Worm (Caenorhabditis elegans) whole organism, young adult: ENCODE data around the gene F20D12.7.
A peak's percentile ranks its signal among the peaks of the same experiment; 100 is the strongest.

Experiments used
- B0336.3 ChIP-seq: fragments of 200-800 bp; sonication (Bioruptor generic); IDR thresholded peaks from 2 replicates; pipeline ENCODE4 v1.3.6; 2022; ENCODE audit warnings: missing genetic modification characterization, missing compliant biosample characterization
- C06A6.2 ChIP-seq: fragments of 200-800 bp; sonication (Bioruptor generic); conservative IDR thresholded peaks from 2 replicates; pipeline ENCODE4 v1.3.6; 2022; ENCODE audit warnings: missing genetic modification characterization, missing compliant biosample characterization
- C17E4.6 ChIP-seq: fragments of 200-800 bp; sonication (Bioruptor generic); IDR thresholded peaks from 2 replicates; pipeline ENCODE4 v1.3.6; 2022; ENCODE audit warnings: missing genetic modification reagents, missing genetic modification characterization, missing compliant biosample characterization
- F10E7.11 ChIP-seq: sonication (generic microtip); optimal IDR thresholded peaks from 2 replicates; lab custom pipeline; 2017; ENCODE audit warnings: mild to moderate bottlenecking, missing genetic modification characterization, moderate library complexity, missing compliant biosample characterization
- F33H1.4 ChIP-seq: fragments of 200-800 bp; sonication (Bioruptor generic); IDR thresholded peaks from 2 replicates; pipeline ENCODE4 v1.3.6; 2022; ENCODE audit warnings: missing genetic modification reagents, missing genetic modification characterization, missing compliant biosample characterization
- F39B2.1 ChIP-seq: fragments of 200-800 bp; sonication (Bioruptor generic); IDR thresholded peaks from 2 replicates; pipeline ENCODE4 v1.3.6; 2022; ENCODE audit warnings: missing genetic modification reagents, missing genetic modification characterization, missing compliant biosample characterization
- T07F8.4 ChIP-seq: sonication (generic microtip); optimal IDR thresholded peaks from 2 replicates; lab custom pipeline; 2016; ENCODE audit warnings: mild to moderate bottlenecking, missing genetic modification characterization, moderate library complexity, missing compliant biosample characterization
- akir-1 ChIP-seq: fragments of 200-800 bp; sonication (Bioruptor generic); optimal IDR thresholded peaks from 2 replicates; lab custom pipeline; 2018; ENCODE audit warnings: mild to moderate bottlenecking, missing genetic modification characterization, moderate library complexity, missing compliant biosample characterization
- attf-5 ChIP-seq: fragments of 200-800 bp; sonication (Bioruptor generic); optimal IDR thresholded peaks from 2 replicates; lab custom pipeline; 2018; ENCODE audit warnings: mild to moderate bottlenecking, missing genetic modification characterization, missing compliant biosample characterization
- attf-6 ChIP-seq: fragments of 200-800 bp; sonication (Bioruptor generic); IDR thresholded peaks from 2 replicates; pipeline ENCODE4 v1.3.6; 2022; ENCODE audit warnings: missing genetic modification reagents, missing genetic modification characterization, missing compliant biosample characterization
- cebp-1 ChIP-seq, 2 experiments: fragments of 200-800 bp in 1 of 2; sonication (Bioruptor generic) in 1 of 2; sonication (generic microtip) in 1 of 2; IDR thresholded peaks in 1 of 2; optimal IDR thresholded peaks in 1 of 2; 2 replicates each; pipeline versions ENCODE4 v1.3.6 to Lab custom; 2017 to 2022; ENCODE audit warnings: missing compliant biosample characterization in 2 of 2, missing genetic modification characterization in 2 of 2, mild to moderate bottlenecking in 1 of 2, missing genetic modification reagents in 1 of 2, moderate library complexity in 1 of 2
- ceh-27 ChIP-seq: fragments of 200-800 bp; sonication (Bioruptor generic); optimal IDR thresholded peaks from 2 replicates; lab custom pipeline; 2018; ENCODE audit warnings: mild to moderate bottlenecking, missing genetic modification characterization, moderate library complexity, missing compliant biosample characterization
- ceh-58 ChIP-seq: fragments of 200-800 bp; sonication (Bioruptor generic); IDR thresholded peaks from 2 replicates; pipeline ENCODE4 v1.3.6; 2022; ENCODE audit warnings: missing genetic modification characterization, missing compliant biosample characterization
- die-1 ChIP-seq: sonication (generic microtip); optimal IDR thresholded peaks from 2 replicates; lab custom pipeline; 2016; ENCODE audit warnings: missing genotype, mild to moderate bottlenecking, missing genetic modification characterization, missing compliant biosample characterization
- dox-1 ChIP-seq: fragments of 200-800 bp; sonication (Bioruptor generic); IDR thresholded peaks from 2 replicates; pipeline ENCODE4 v1.3.6; 2022; ENCODE audit warnings: missing genetic modification reagents, missing genetic modification characterization, missing compliant biosample characterization
- hlh-12 ChIP-seq: sonication (generic microtip); optimal IDR thresholded peaks from 2 replicates; lab custom pipeline; 2016; ENCODE audit warnings: missing genetic modification characterization, missing compliant biosample characterization
- hlh-26 ChIP-seq: fragments of 200-800 bp; sonication (Bioruptor generic); conservative IDR thresholded peaks from 2 replicates; pipeline ENCODE4 v1.3.6; 2022; ENCODE audit warnings: missing genetic modification reagents, missing genetic modification characterization, missing compliant biosample characterization
- hmg-1.2 ChIP-seq: fragments of 200-800 bp; sonication (Bioruptor generic); IDR thresholded peaks from 2 replicates; pipeline ENCODE4 v1.3.6; 2022; ENCODE audit warnings: missing genetic modification reagents, missing genetic modification characterization, missing compliant biosample characterization
- lin-40 ChIP-seq: sonication (generic microtip); optimal IDR thresholded peaks from 2 replicates; lab custom pipeline; 2016; ENCODE audit warnings: missing genetic modification characterization, mild to moderate bottlenecking, missing compliant biosample characterization, missing genotype, missing genetic modification reagents
- madf-3 ChIP-seq: fragments of 200-800 bp; sonication (Bioruptor generic); IDR thresholded peaks from 2 replicates; pipeline ENCODE4 v1.3.6; 2022; ENCODE audit warnings: missing genetic modification reagents, missing genetic modification characterization, missing compliant biosample characterization
- madf-6 ChIP-seq: fragments of 200-800 bp; sonication (Bioruptor generic); IDR thresholded peaks from 2 replicates; pipeline ENCODE4 v1.3.6; 2022; ENCODE audit warnings: missing genetic modification reagents, missing genetic modification characterization, missing compliant biosample characterization
- mel-28 ChIP-seq: sonication (generic microtip); optimal IDR thresholded peaks from 2 replicates; lab custom pipeline; 2016; ENCODE audit warnings: borderline replicate concordance, mild to moderate bottlenecking, missing genetic modification characterization, missing compliant biosample characterization
- mes-4 ChIP-seq: sonication (generic microtip); optimal IDR thresholded peaks from 2 replicates; lab custom pipeline; 2016; ENCODE audit warnings: missing genotype, missing genetic modification characterization, missing compliant biosample characterization
- nfyb-1 ChIP-seq: fragments of 200-800 bp; sonication (Bioruptor generic); IDR thresholded peaks from 2 replicates; pipeline ENCODE4 v1.3.6; 2022; ENCODE audit warnings: missing genetic modification reagents, missing genetic modification characterization, missing compliant biosample characterization
- nhr-80 ChIP-seq: sonication (generic microtip); optimal IDR thresholded peaks from 2 replicates; lab custom pipeline; 2016; ENCODE audit warnings: missing genetic modification characterization, missing compliant biosample characterization
- rcor-1 ChIP-seq: fragments of 200-800 bp; sonication (Bioruptor generic); IDR thresholded peaks from 2 replicates; pipeline ENCODE4 v1.3.6; 2022; ENCODE audit warnings: missing genetic modification reagents, missing genetic modification characterization, missing compliant biosample characterization
- sdz-38 ChIP-seq: sonication (generic microtip); optimal IDR thresholded peaks from 2 replicates; lab custom pipeline; 2016; ENCODE audit warnings: missing genotype, missing genetic modification characterization, missing compliant biosample characterization
- snpc-3.4 ChIP-seq: sonication (generic microtip); optimal IDR thresholded peaks from 2 replicates; lab custom pipeline; 2017; ENCODE audit warnings: missing genetic modification characterization, mild to moderate bottlenecking, missing compliant biosample characterization, antibody characterized with exemption, moderate library complexity, missing genotype, missing genetic modification reagents
- sptf-2 ChIP-seq: fragments of 200-800 bp; sonication (Bioruptor generic); optimal IDR thresholded peaks from 2 replicates; lab custom pipeline; 2018; ENCODE audit warnings: mild to moderate bottlenecking, missing genetic modification characterization, missing compliant biosample characterization
- tbx-9 ChIP-seq: sonication (generic microtip); optimal IDR thresholded peaks from 2 replicates; lab custom pipeline; 2016; ENCODE audit warnings: borderline replicate concordance, missing genetic modification characterization, inconsistent platforms, missing compliant biosample characterization
- unc-62 ChIP-seq: fragments of 150-350 bp; optimal IDR thresholded peaks from 2 replicates; lab custom pipeline; 2014; ENCODE audit warnings: missing biosample characterization, missing genetic modification reagents, missing genetic modification characterization
- zfh-2 ChIP-seq: fragments of 200-800 bp; sonication (Bioruptor generic); conservative IDR thresholded peaks from 2 replicates; pipeline ENCODE4 v1.3.6; 2022; ENCODE audit warnings: missing genetic modification reagents, missing genetic modification characterization, missing compliant biosample characterization
- ztf-18 ChIP-seq: sonication (generic microtip); optimal IDR thresholded peaks from 2 replicates; lab custom pipeline; 2016; ENCODE audit warnings: missing genotype, mild to moderate bottlenecking, missing genetic modification characterization, missing compliant biosample characterization
- ztf-26 ChIP-seq: sonication (generic microtip); optimal IDR thresholded peaks from 2 replicates; lab custom pipeline; 2017; ENCODE audit warnings: missing genetic modification characterization, missing compliant biosample characterization

The F20D12.7 gene

ce11 chrIV:7923982-7924480 is 14.7 kb downstream of the F20D12.7 start, which contains the start of the genes xpo-3 and C49H3.3:
Gene xpo-3 (minus strand): TSS chrIV:7924032.
Gene C49H3.3 (plus strand): TSS chrIV:7924350.
- TF ChIP-seq snpc-3.4 (tag; lab: Kevin White, UChicago) (no peak), F33H1.4 (GFP tag; lab: Robert Waterston, UW) (peak; percentile 74), lin-40 (tag; lab: Kevin White, UChicago) (no peak), hlh-12 (no peak), die-1 (no peak), unc-62 (GFP tag; lab: Kevin White, UChicago) (no peak), nhr-80 (tag; lab: Kevin White, UChicago) (peak; percentile 37), hmg-1.2 (peak; percentile 17; the same call in 1 of the 2 replicates), ztf-18 (tag; lab: Kevin White, UChicago) (no peak), attf-5 (peak; percentile 56), cebp-1 (GFP tag; IDR thresholded peaks at IDR 0.05; lab: Robert Waterston, UW) (no peak), cebp-1 (tag; optimal IDR thresholded peaks at IDR 0.05; lab: Kevin White, UChicago) (peak; percentile 25), rcor-1 (GFP tag; lab: Robert Waterston, UW) (no peak)

ce11 chrIV:7920126-7920525 is 18.6 kb downstream of the F20D12.7 start, which contains the start of gene C49H3.16:
Gene C49H3.16 (plus strand): TSS chrIV:7920426.
- no peak for TF ChIP-seq sptf-2
- TF ChIP-seq C17E4.6 (GFP tag; lab: Robert Waterston, UW): no peak
- TF ChIP-seq ceh-27: no peak
- no peak for TF ChIP-seq madf-3 (GFP tag; lab: Robert Waterston, UW)
- no peak for TF ChIP-seq sdz-38 (tag; lab: Kevin White, UChicago)
- TF ChIP-seq B0336.3 (GFP tag; lab: Robert Waterston, UW): no peak
- no peak for TF ChIP-seq hlh-26 (GFP tag; lab: Robert Waterston, UW)
- TF ChIP-seq ztf-26 (tag; lab: Kevin White, UChicago): no peak
- no peak for TF ChIP-seq C06A6.2 (GFP tag; lab: Robert Waterston, UW)
- TF ChIP-seq unc-62 (GFP tag; lab: Kevin White, UChicago): no peak
- no peak for TF ChIP-seq hmg-1.2
- no peak for TF ChIP-seq tbx-9 (tag; lab: Kevin White, UChicago)
- no peak for TF ChIP-seq nhr-80 (tag; lab: Kevin White, UChicago)
- no peak for TF ChIP-seq F10E7.11
- no peak for TF ChIP-seq attf-6
- TF ChIP-seq zfh-2: no peak
- no peak for TF ChIP-seq T07F8.4 (tag; lab: Kevin White, UChicago)
- TF ChIP-seq F39B2.1 (GFP tag; lab: Robert Waterston, UW): no peak
- TF ChIP-seq, all 124 proteins: peak for 0

- no peak for TF ChIP-seq madf-6 (GFP tag; lab: Robert Waterston, UW)
- TF ChIP-seq nfyb-1 (GFP tag; lab: Robert Waterston, UW): no peak
- TF ChIP-seq ceh-58 (GFP tag; lab: Robert Waterston, UW): no peak
- no peak for TF ChIP-seq madf-3 (GFP tag; lab: Robert Waterston, UW)
- no peak for TF ChIP-seq akir-1 (GFP tag; lab: Kevin White, UChicago)
- no peak for TF ChIP-seq mel-28 (tag; lab: Kevin White, UChicago)
- TF ChIP-seq zfh-2: no peak
- TF ChIP-seq mes-4 (tag; lab: Kevin White, UChicago): no peak
- no peak for TF ChIP-seq dox-1 (GFP tag; lab: Robert Waterston, UW)
- TF ChIP-seq F39B2.1 (GFP tag; lab: Robert Waterston, UW): no peak
- no peak for TF ChIP-seq hlh-12
Measured at ce11 chrIV:7917881-7918280, 20.9 kb downstream of the F20D12.7 start.
